Worm (Caenorhabditis elegans) whole organism, young adult: ENCODE results near the gene B0252.11.

Experiments used
- C06A6.2 ChIP-seq: fragments of 200-800 bp; sonication (Bioruptor generic); conservative IDR thresholded peaks from 2 replicates; pipeline ENCODE4 v1.3.6; 2022; ENCODE audit warnings: missing genetic modification characterization, missing compliant biosample characterization
- C17E4.6 ChIP-seq: fragments of 200-800 bp; sonication (Bioruptor generic); IDR thresholded peaks from 2 replicates; pipeline ENCODE4 v1.3.6; 2022; ENCODE audit warnings: missing genetic modification reagents, missing genetic modification characterization, missing compliant biosample characterization
- D2030.7 ChIP-seq: fragments of 200-800 bp; sonication (Bioruptor generic); IDR thresholded peaks from 2 replicates; pipeline ENCODE4 v1.3.6; 2022; ENCODE audit warnings: missing genetic modification reagents, missing genetic modification characterization, missing compliant biosample characterization
- F39B2.1 ChIP-seq: fragments of 200-800 bp; sonication (Bioruptor generic); IDR thresholded peaks from 2 replicates; pipeline ENCODE4 v1.3.6; 2022; ENCODE audit warnings: missing genetic modification reagents, missing genetic modification characterization, missing compliant biosample characterization
- F55B11.4 ChIP-seq: sonication (generic microtip); optimal IDR thresholded peaks from 2 replicates; lab custom pipeline; 2016; ENCODE audit warnings: missing compliant biosample characterization, missing genetic modification characterization, borderline replicate concordance; ENCODE audit not compliant: insufficient read depth
- F57C9.4 ChIP-seq: sonication (generic microtip); optimal IDR thresholded peaks from 2 replicates; lab custom pipeline; 2017; ENCODE audit warnings: mild to moderate bottlenecking, missing genetic modification characterization, missing compliant biosample characterization
- T07F8.4 ChIP-seq: sonication (generic microtip); optimal IDR thresholded peaks from 2 replicates; lab custom pipeline; 2016; ENCODE audit warnings: mild to moderate bottlenecking, missing genetic modification characterization, moderate library complexity, missing compliant biosample characterization
- Y67H2A.10 ChIP-seq: fragments of 200-800 bp; sonication (Bioruptor generic); conservative IDR thresholded peaks from 2 replicates; pipeline ENCODE4 v1.3.6; 2022; ENCODE audit warnings: missing genetic modification reagents, missing genetic modification characterization, missing compliant biosample characterization
- ZK185.1 ChIP-seq: sonication (generic microtip); optimal IDR thresholded peaks from 2 replicates; lab custom pipeline; 2016; ENCODE audit warnings: mild to moderate bottlenecking, missing genetic modification characterization, missing compliant biosample characterization; ENCODE audit not compliant: poor library complexity, severe bottlenecking
- aptf-2 ChIP-seq: fragments of 200-800 bp; sonication (Bioruptor generic); conservative IDR thresholded peaks from 2 replicates; pipeline ENCODE4 v1.3.6; 2022; ENCODE audit warnings: missing genetic modification reagents, missing genetic modification characterization, missing compliant biosample characterization
- attf-3 ChIP-seq: fragments of 200-800 bp; sonication (Bioruptor generic); conservative IDR thresholded peaks from 2 replicates; pipeline ENCODE4 v1.3.6; 2022; ENCODE audit warnings: missing genetic modification reagents, missing genetic modification characterization, missing compliant biosample characterization
- bed-2 ChIP-seq: fragments of 200-800 bp; sonication (Bioruptor generic); IDR thresholded peaks from 2 replicates; pipeline ENCODE4 v1.3.6; 2022; ENCODE audit warnings: missing genetic modification reagents, missing genetic modification characterization, missing compliant biosample characterization
- cebp-1 ChIP-seq, 2 experiments: fragments of 200-800 bp in 1 of 2; sonication (Bioruptor generic) in 1 of 2; sonication (generic microtip) in 1 of 2; IDR thresholded peaks in 1 of 2; optimal IDR thresholded peaks in 1 of 2; 2 replicates each; pipeline versions ENCODE4 v1.3.6 to Lab custom; 2017 to 2022; ENCODE audit warnings: missing compliant biosample characterization in 2 of 2, missing genetic modification characterization in 2 of 2, mild to moderate bottlenecking in 1 of 2, missing genetic modification reagents in 1 of 2, moderate library complexity in 1 of 2
- ceh-27 ChIP-seq: fragments of 200-800 bp; sonication (Bioruptor generic); optimal IDR thresholded peaks from 2 replicates; lab custom pipeline; 2018; ENCODE audit warnings: mild to moderate bottlenecking, missing genetic modification characterization, moderate library complexity, missing compliant biosample characterization
- dox-1 ChIP-seq: fragments of 200-800 bp; sonication (Bioruptor generic); IDR thresholded peaks from 2 replicates; pipeline ENCODE4 v1.3.6; 2022; ENCODE audit warnings: missing genetic modification reagents, missing genetic modification characterization, missing compliant biosample characterization
- dpff-1 ChIP-seq: sonication (generic microtip); optimal IDR thresholded peaks from 2 replicates; lab custom pipeline; 2017; ENCODE audit warnings: mild to moderate bottlenecking, missing genetic modification characterization, missing compliant biosample characterization
- ekl-4 ChIP-seq: fragments of 200-800 bp; sonication (Bioruptor generic); IDR thresholded peaks from 2 replicates; pipeline ENCODE4 v1.3.6; 2022; ENCODE audit warnings: missing genetic modification reagents, missing genetic modification characterization, missing compliant biosample characterization
- him-1 ChIP-seq: sonication (generic microtip); optimal IDR thresholded peaks from 2 replicates; lab custom pipeline; 2016; ENCODE audit warnings: missing genotype, missing genetic modification reagents, missing genetic modification characterization, missing compliant biosample characterization
- hmg-1.2 ChIP-seq: fragments of 200-800 bp; sonication (Bioruptor generic); IDR thresholded peaks from 2 replicates; pipeline ENCODE4 v1.3.6; 2022; ENCODE audit warnings: missing genetic modification reagents, missing genetic modification characterization, missing compliant biosample characterization
- let-526 ChIP-seq: fragments of 200-800 bp; sonication (Bioruptor generic); IDR thresholded peaks from 2 replicates; pipeline ENCODE4 v1.3.6; 2022; ENCODE audit warnings: missing genetic modification reagents, missing genetic modification characterization, missing compliant biosample characterization
- madf-10 ChIP-seq: sonication (generic microtip); optimal IDR thresholded peaks from 2 replicates; lab custom pipeline; 2016; ENCODE audit warnings: mild to moderate bottlenecking, missing genetic modification characterization, missing compliant biosample characterization
- madf-6 ChIP-seq: fragments of 200-800 bp; sonication (Bioruptor generic); IDR thresholded peaks from 2 replicates; pipeline ENCODE4 v1.3.6; 2022; ENCODE audit warnings: missing genetic modification reagents, missing genetic modification characterization, missing compliant biosample characterization
- madf-8 ChIP-seq: fragments of 200-800 bp; sonication (Bioruptor generic); conservative IDR thresholded peaks from 2 replicates; pipeline ENCODE4 v1.3.6; 2022; ENCODE audit warnings: missing genetic modification reagents, missing genetic modification characterization, missing compliant biosample characterization
- mes-4 ChIP-seq: sonication (generic microtip); optimal IDR thresholded peaks from 2 replicates; lab custom pipeline; 2016; ENCODE audit warnings: missing genotype, missing genetic modification characterization, missing compliant biosample characterization
- nfya-2 ChIP-seq: fragments of 200-800 bp; sonication (Bioruptor generic); IDR thresholded peaks from 2 replicates; pipeline ENCODE4 v1.3.6; 2022; ENCODE audit warnings: missing genetic modification reagents, missing genetic modification characterization, missing compliant biosample characterization
- nhr-179 ChIP-seq: sonication (generic microtip); optimal IDR thresholded peaks from 2 replicates; lab custom pipeline; 2016; ENCODE audit warnings: mild to moderate bottlenecking, missing genetic modification characterization, missing compliant biosample characterization
- nhr-27 ChIP-seq: fragments of 200-800 bp; sonication (Bioruptor generic); optimal IDR thresholded peaks from 2 replicates; lab custom pipeline; 2018; ENCODE audit warnings: mild to moderate bottlenecking, missing genetic modification characterization, moderate library complexity, missing compliant biosample characterization
- nhr-90 ChIP-seq: sonication (generic microtip); optimal IDR thresholded peaks from 2 replicates; lab custom pipeline; 2016; ENCODE audit warnings: missing genotype, mild to moderate bottlenecking, missing genetic modification characterization, missing compliant biosample characterization
- pbrm-1 ChIP-seq: fragments of 200-800 bp; sonication (Bioruptor generic); IDR thresholded peaks from 2 replicates; pipeline ENCODE4 v1.3.6; 2022; ENCODE audit warnings: missing genetic modification reagents, missing genetic modification characterization, missing compliant biosample characterization
- rec-8 ChIP-seq, 2 experiments: sonication (generic microtip); optimal IDR thresholded peaks; 2 replicates each; lab custom pipeline; 2016; ENCODE audit warnings: mild to moderate bottlenecking in 2 of 2, missing genetic modification characterization in 2 of 2, missing genetic modification reagents in 2 of 2, missing genotype in 2 of 2, missing biosample characterization in 1 of 2, missing compliant biosample characterization in 1 of 2, moderate library complexity in 1 of 2
- rpc-1 ChIP-seq, 2 experiments: fragments of 150-350 bp in 1 of 2; sonication (generic microtip) in 1 of 2; optimal IDR thresholded peaks; 2 replicates each; lab custom pipeline; 2014 to 2018; ENCODE audit warnings: missing biosample characterization in 1 of 2, missing genetic modification characterization in 1 of 2, missing genetic modification reagents in 1 of 2, missing genotype in 1 of 2
- sdz-38 ChIP-seq: sonication (generic microtip); optimal IDR thresholded peaks from 2 replicates; lab custom pipeline; 2016; ENCODE audit warnings: missing genotype, missing genetic modification characterization, missing compliant biosample characterization
- snpc-1.3 ChIP-seq: sonication (generic microtip); optimal IDR thresholded peaks from 2 replicates; lab custom pipeline; 2017; ENCODE audit warnings: missing genetic modification characterization, mild to moderate bottlenecking, missing compliant biosample characterization, antibody characterized with exemption, moderate library complexity, missing genotype, missing genetic modification reagents; ENCODE audit not compliant: insufficient read depth
- snpc-3.4 ChIP-seq: sonication (generic microtip); optimal IDR thresholded peaks from 2 replicates; lab custom pipeline; 2017; ENCODE audit warnings: missing genetic modification characterization, mild to moderate bottlenecking, missing compliant biosample characterization, antibody characterized with exemption, moderate library complexity, missing genotype, missing genetic modification reagents
- tbp1 ChIP-seq: fragments of 200-800 bp; sonication (Bioruptor generic); optimal IDR thresholded peaks from 2 replicates; lab custom pipeline; 2018; ENCODE audit warnings: mild to moderate bottlenecking, missing genetic modification characterization, missing compliant biosample characterization
- xnd-1 ChIP-seq: sonication (generic microtip); optimal IDR thresholded peaks from 2 replicates; lab custom pipeline; 2016; ENCODE audit warnings: missing genotype, missing genetic modification reagents, missing genetic modification characterization, missing compliant biosample characterization
- ztf-25 ChIP-seq: fragments of 200-800 bp; sonication (Bioruptor generic); IDR thresholded peaks from 2 replicates; pipeline ENCODE4 v1.3.6; 2022; ENCODE audit warnings: missing genetic modification reagents, missing genetic modification characterization, missing compliant biosample characterization
- ztf-28 ChIP-seq: fragments of 200-800 bp; sonication (Bioruptor generic); IDR thresholded peaks from 2 replicates; pipeline ENCODE4 v1.3.6; 2022; ENCODE audit warnings: missing genetic modification reagents, missing genetic modification characterization, missing compliant biosample characterization

The B0252.11 gene

DNA sequence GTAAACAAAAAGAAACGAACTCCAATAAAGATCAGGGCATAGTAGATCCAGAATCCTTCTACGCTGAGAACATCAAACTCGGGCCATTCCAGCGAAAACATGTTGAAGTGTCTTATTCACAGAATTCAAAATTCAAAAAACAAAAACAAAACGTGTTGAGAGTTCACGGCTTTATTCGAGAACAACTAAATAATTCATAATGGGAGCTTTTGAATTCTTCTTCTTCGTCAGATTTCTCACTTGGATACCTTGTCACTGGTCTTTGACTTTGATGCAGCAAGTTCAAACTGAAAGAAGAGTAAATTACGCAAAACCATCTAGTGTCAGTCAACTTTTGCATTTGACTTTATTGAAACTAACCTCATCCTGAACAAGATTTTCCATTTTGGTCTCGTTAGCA lies at the start of gene B0252.11:
B0252.11 (minus strand) TSS at position 101 of the 400 bp plus-strand sequence.
- TF ChIP-seq let-526 (GFP tag; lab: Robert Waterston, UW) (no peak), F39B2.1 (GFP tag; lab: Robert Waterston, UW) (no peak), aptf-2 (GFP tag; lab: Robert Waterston, UW) (no peak), F57C9.4 (tag; lab: Kevin White, UChicago) (no peak), hmg-1.2 (GFP tag; lab: Robert Waterston, UW) (no peak)

DNA sequence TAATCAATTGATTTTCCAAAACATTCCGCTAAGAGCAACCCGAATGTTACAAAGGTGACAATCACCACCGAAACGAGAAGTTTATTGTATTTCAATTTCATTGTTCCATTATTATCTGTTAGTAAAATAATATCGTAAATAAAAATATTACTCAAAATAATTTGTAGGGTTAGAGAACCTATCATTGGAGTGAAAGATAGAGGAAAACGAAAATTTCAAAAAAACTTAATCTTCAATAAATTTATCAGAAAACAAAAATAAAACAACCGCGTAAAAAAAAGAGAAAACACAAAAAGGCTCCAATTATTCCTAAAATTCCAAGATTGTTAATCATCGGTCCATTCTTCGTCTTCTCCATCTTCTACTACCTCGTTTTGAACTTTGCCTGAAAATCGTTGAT lies 48.0 kb upstream of the B0252.11 start, which contains the start of gene tra-2:
tra-2 (minus strand) TSS at position 101 of the 400 bp plus-strand sequence.
- TF ChIP-seq F39B2.1 (GFP tag; lab: Robert Waterston, UW): no peak
- no peak for TF ChIP-seq C06A6.2 (GFP tag; lab: Robert Waterston, UW)
- TF ChIP-seq dpff-1 (tag; lab: Kevin White, UChicago): no peak

DNA sequence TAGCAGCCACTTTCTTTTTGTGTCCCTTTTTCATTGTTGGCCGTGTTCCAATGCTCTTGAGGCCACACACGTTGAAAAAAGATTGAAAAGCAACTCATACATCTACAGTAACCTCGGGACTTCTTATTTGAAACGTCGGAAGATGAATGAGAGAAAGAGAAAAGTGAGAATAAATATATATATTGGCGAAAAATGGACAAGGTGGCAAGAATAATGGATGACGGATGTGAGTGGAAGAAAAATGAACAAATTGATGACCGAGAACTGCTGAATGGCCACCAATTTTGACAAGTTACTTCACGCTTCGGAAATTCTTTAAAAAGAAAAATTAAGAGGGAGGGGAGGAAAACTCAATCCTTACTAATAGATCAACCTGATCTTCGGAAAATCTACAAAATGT lies 40.5 kb upstream of the B0252.11 start:
- TF ChIP-seq bed-2 (no peak), ztf-25 (GFP tag; lab: Robert Waterston, UW) (no peak), mes-4 (tag; lab: Kevin White, UChicago) (no peak), him-1 (tag; lab: Kevin White, UChicago) (no peak), ZK185.1 (no peak), nhr-27 (tag; lab: Kevin White, UChicago) (no peak), rec-8 (tag; optimal IDR thresholded peaks at IDR 0.05; lab: Kevin White, UChicago) (no peak)

DNA sequence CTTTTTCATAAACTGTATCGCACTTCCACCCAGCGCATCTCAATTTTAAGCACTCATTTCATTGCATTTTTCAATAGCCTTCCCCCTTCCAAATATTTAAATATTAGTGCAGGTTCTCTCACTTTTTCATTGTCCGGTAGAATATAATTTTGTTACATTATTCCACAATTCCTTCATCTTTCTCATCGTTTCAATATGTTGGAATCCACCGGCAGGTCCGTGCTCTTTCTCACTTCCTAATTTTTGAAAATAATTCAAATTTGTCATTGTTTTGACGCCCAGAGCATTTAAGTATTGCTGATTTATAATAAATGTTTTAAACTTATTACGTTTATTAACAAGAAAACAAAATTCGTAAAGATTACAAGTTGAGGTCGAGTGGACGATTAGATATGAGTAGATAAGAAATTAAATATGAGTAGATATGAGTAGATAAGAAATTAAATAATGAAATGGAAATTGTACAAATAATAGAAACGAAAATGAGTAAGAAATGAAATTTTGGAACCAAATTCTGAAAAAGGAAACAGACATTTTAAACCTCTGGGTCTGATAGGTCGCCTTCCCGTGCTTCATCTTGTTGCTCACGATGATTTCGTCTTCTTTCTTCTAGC lies 37.6 kb upstream of the B0252.11 start:
- TF ChIP-seq pbrm-1 (0 out of 2 replicates have a peak, but pooled peaks have one; percentile 24), snpc-1.3 (tag; lab: Kevin White, UChicago) (peak; percentile 16), bed-2 (no peak), ztf-28 (GFP tag; lab: Robert Waterston, UW) (no peak), madf-10 (tag; lab: Kevin White, UChicago) (no peak), ekl-4 (GFP tag; lab: Robert Waterston, UW) (0 out of 2 replicates have a peak, but pooled peaks have one; percentile 43), Y67H2A.10 (no peak), him-1 (tag; lab: Kevin White, UChicago) (peak; percentile 98), D2030.7 (GFP tag; lab: Robert Waterston, UW) (no peak), nhr-179 (tag; lab: Kevin White, UChicago) (no peak)

DNA sequence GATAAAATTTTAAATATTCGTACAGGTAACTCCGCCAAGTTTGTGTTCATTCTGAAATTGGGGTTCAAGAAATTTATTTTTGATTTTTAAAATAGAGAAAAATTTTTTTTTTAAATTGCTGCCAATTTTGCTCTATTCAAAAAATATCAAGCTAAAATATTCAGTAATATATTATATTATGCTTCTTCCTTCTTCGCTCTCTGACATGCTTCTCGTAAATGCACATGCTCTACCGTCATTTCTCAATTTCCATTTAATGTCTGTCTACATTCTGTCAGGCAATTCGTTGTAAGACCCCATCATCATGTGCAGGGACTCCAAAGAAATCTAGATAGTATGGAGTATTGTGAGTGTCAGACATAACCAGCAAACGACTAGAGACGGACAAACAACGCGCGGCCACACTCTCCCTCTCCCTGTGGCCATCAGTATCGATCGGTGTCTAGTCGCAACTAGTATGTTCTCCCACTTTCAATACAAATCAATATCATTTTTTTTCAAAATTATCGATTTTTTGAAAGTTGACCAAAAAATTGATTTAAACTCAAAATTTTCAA lies 33.7 kb upstream of the B0252.11 start, which contains the start of the genes malt-1 and ceh-38:
malt-1 (minus strand) TSS at position 51 of the 557 bp plus-strand sequence.
ceh-38 (plus strand) TSS at position 277 of the 557 bp plus-strand sequence.
- TF ChIP-seq dpff-1 (tag; lab: Kevin White, UChicago) (no peak), madf-8 (GFP tag; lab: Robert Waterston, UW) (no peak), madf-10 (tag; lab: Kevin White, UChicago) (peak; percentile 84), xnd-1 (tag; lab: Kevin White, UChicago) (no peak), T07F8.4 (tag; lab: Kevin White, UChicago) (no peak), nfya-2 (GFP tag; lab: Robert Waterston, UW) (no peak), rpc-1 (optimal IDR thresholded peaks at IDR 0.05; lab: Kevin White, UChicago) (no peak), rpc-1 (tag; optimal IDR thresholded peaks at IDR 0.05; lab: Kevin White, UChicago) (no peak), madf-6 (GFP tag; lab: Robert Waterston, UW) (no peak), snpc-3.4 (tag; lab: Kevin White, UChicago) (no peak), attf-3 (GFP tag; lab: Robert Waterston, UW) (peak; percentile 62), dox-1 (GFP tag; lab: Robert Waterston, UW) (peak; percentile 83), cebp-1 (GFP tag; IDR thresholded peaks at IDR 0.05; lab: Robert Waterston, UW) (peak; percentile 63; the same call in 1 of the 2 replicates), cebp-1 (tag; optimal IDR thresholded peaks at IDR 0.05; lab: Kevin White, UChicago) (peak; percentile 90), C17E4.6 (GFP tag; lab: Robert Waterston, UW) (no peak), tbp1 (GFP tag; lab: Kevin White, UChicago) (peak; percentile 65), F55B11.4 (tag; lab: Kevin White, UChicago) (no peak), nhr-90 (no peak), sdz-38 (no peak), ceh-27 (GFP tag; lab: Kevin White, UChicago) (peak; percentile 83)
